Worm (Caenorhabditis elegans): ENCODE results near the gene spl-2.

DNA sequence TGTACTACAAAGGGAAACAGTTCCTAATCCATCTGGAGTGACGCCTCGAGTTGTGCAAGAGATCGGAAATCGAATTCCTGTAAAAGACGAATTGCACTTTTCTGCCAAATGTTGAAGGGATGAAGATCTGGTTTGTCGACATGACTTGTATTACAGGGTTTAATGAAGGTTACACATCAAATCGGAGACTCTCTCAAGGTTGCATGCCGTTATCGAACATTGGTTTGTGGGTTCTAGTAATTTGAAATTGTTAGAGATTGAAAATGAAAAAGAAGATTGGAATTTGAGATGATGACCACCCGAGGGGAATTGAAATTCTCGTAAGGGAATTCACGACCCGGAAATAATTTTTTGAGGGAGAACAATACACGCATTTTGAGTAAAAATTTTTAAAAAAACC lies 19.6 kb upstream of the spl-2 start:
- TF ChIP-seq dao-5 (tag; optimal IDR thresholded peaks at IDR 0.05) (no peak), him-1 (tag; optimal IDR thresholded peaks at IDR 0.05) (no peak), W03F9.2 (tag; optimal IDR thresholded peaks at IDR 0.05) (no peak)
